Worm (Caenorhabditis elegans) whole organism, L1 larva: ENCODE data around the gene rod-1.
A peak's percentile ranks its signal among the peaks of the same experiment; 100 is the strongest.

Experiments used
- C16A3.4 ChIP-seq: fragments of 150-350 bp; optimal IDR thresholded peaks from 2 replicates; lab custom pipeline; 2014; ENCODE audit warnings: missing biosample characterization, missing genetic modification characterization
- C34B4.2 ChIP-seq: sonication (generic microtip); optimal IDR thresholded peaks from 2 replicates; lab custom pipeline; 2017; ENCODE audit warnings: mild to moderate bottlenecking, missing genetic modification characterization, missing compliant biosample characterization
- aha-1 ChIP-seq: fragments of 150-350 bp; optimal IDR thresholded peaks from 2 replicates; lab custom pipeline; 2014; ENCODE audit warnings: missing biosample characterization, missing genetic modification characterization
- alr-1 ChIP-seq: fragments of 200-800 bp; sonication (Bioruptor generic); optimal IDR thresholded peaks from 2 replicates; lab custom pipeline; 2018; ENCODE audit warnings: borderline replicate concordance, mild to moderate bottlenecking, missing genetic modification characterization, missing compliant biosample characterization
- aly-2 ChIP-seq: fragments of 150-350 bp; optimal IDR thresholded peaks from 2 replicates; lab custom pipeline; 2014; ENCODE audit warnings: missing biosample characterization, missing genetic modification characterization
- ceh-63 ChIP-seq: fragments of 200-800 bp; sonication (Bioruptor generic); optimal IDR thresholded peaks from 2 replicates; lab custom pipeline; 2018; ENCODE audit warnings: mild to moderate bottlenecking, missing genetic modification characterization, missing compliant biosample characterization
- ceh-90 ChIP-seq: sonication (generic microtip); optimal IDR thresholded peaks from 2 replicates; lab custom pipeline; 2016; ENCODE audit warnings: missing genetic modification characterization, missing compliant biosample characterization
- dpl-1 ChIP-seq, 3 experiments: fragments of 150-350 bp in 2 of 3; sonication (generic microtip) in 1 of 3; optimal IDR thresholded peaks; 2 replicates each; lab custom pipeline; 2014 to 2017; ENCODE audit warnings: missing biosample characterization in 3 of 3, missing genetic modification characterization in 3 of 3, missing genetic modification reagents in 3 of 3
- dsc-1 ChIP-seq: sonication (generic microtip); optimal IDR thresholded peaks from 2 replicates; lab custom pipeline; 2016; ENCODE audit warnings: mild to moderate bottlenecking, missing genetic modification characterization, missing compliant biosample characterization
- egl-13 ChIP-seq: sonication (generic microtip); optimal IDR thresholded peaks from 2 replicates; lab custom pipeline; 2016; ENCODE audit warnings: missing genotype, missing genetic modification reagents, missing genetic modification characterization, missing compliant biosample characterization
- elt-2 ChIP-seq: sonication (generic microtip); optimal IDR thresholded peaks from 2 replicates; lab custom pipeline; 2016; ENCODE audit warnings: missing genetic modification characterization, mild to moderate bottlenecking, inconsistent platforms, missing compliant biosample characterization, missing genetic modification reagents
- elt-3 ChIP-seq, 6 experiments: fragments of 150-350 bp in 1 of 6; sonication (generic microtip); optimal IDR thresholded peaks; 2 replicates each; lab custom pipeline; 2017 to 2018; ENCODE audit warnings: missing biosample characterization in 6 of 6, missing genetic modification characterization in 6 of 6, inconsistent platforms in 1 of 6
- ets-5 ChIP-seq: fragments of 200-800 bp; sonication (Bioruptor generic); IDR thresholded peaks from 2 replicates; pipeline ENCODE4 v1.3.6; 2022; ENCODE audit warnings: missing genetic modification characterization, missing compliant biosample characterization
- fkh-8 ChIP-seq: sonication (generic microtip); optimal IDR thresholded peaks from 2 replicates; lab custom pipeline; 2016; ENCODE audit warnings: mild to moderate bottlenecking, missing genetic modification characterization, missing compliant biosample characterization
- fos-1 ChIP-seq: fragments of 150-350 bp; optimal IDR thresholded peaks from 2 replicates; lab custom pipeline; 2014; ENCODE audit warnings: missing biosample characterization, missing genetic modification characterization
- grh-1 ChIP-seq: fragments of 200-800 bp; sonication (Bioruptor generic); IDR thresholded peaks from 2 replicates; pipeline ENCODE4 v1.3.6; 2022; ENCODE audit warnings: missing genetic modification reagents, missing genetic modification characterization, missing compliant biosample characterization
- hpl-2 ChIP-seq: fragments of 150-350 bp; optimal IDR thresholded peaks from 2 replicates; lab custom pipeline; 2014; ENCODE audit warnings: missing biosample characterization, missing genetic modification reagents, missing genetic modification characterization
- isw-1 ChIP-seq: fragments of 200-800 bp; sonication (Bioruptor generic); IDR thresholded peaks from 2 replicates; pipeline ENCODE4 v1.3.6; 2022; ENCODE audit warnings: missing genetic modification characterization, missing compliant biosample characterization
- jun-1 ChIP-seq: fragments of 150-350 bp; optimal IDR thresholded peaks from 2 replicates; lab custom pipeline; 2014; ENCODE audit warnings: missing biosample characterization, missing genetic modification reagents, missing genetic modification characterization
- lin-13 ChIP-seq: fragments of 150-350 bp; optimal IDR thresholded peaks from 2 replicates; lab custom pipeline; 2014; ENCODE audit warnings: missing biosample characterization, missing genetic modification reagents, missing genetic modification characterization
- lin-14 ChIP-seq: fragments of 200-800 bp; sonication (Bioruptor generic); optimal IDR thresholded peaks from 2 replicates; lab custom pipeline; 2018; ENCODE audit warnings: mild to moderate bottlenecking, missing genetic modification characterization, moderate library complexity, missing compliant biosample characterization
- lin-35 ChIP-seq, 2 experiments: fragments of 150-350 bp; optimal IDR thresholded peaks; 2 replicates each; lab custom pipeline; 2014; ENCODE audit warnings: missing biosample characterization in 2 of 2, missing genetic modification characterization in 2 of 2, missing genetic modification reagents in 2 of 2
- lir-3 ChIP-seq: sonication (generic microtip); optimal IDR thresholded peaks from 2 replicates; lab custom pipeline; 2016; ENCODE audit warnings: mild to moderate bottlenecking, missing genetic modification characterization, moderate library complexity, missing compliant biosample characterization; ENCODE audit not compliant: poor library complexity
- lsy-2 ChIP-seq, 2 experiments: fragments of 150-350 bp; optimal IDR thresholded peaks; 2 replicates each; lab custom pipeline; 2014; ENCODE audit warnings: missing biosample characterization in 2 of 2, missing genetic modification characterization in 2 of 2
- mdl-1 ChIP-seq, 2 experiments: fragments of 150-350 bp; optimal IDR thresholded peaks; 2 replicates each; lab custom pipeline; 2014 to 2017; ENCODE audit warnings: missing biosample characterization in 2 of 2, missing genetic modification characterization in 2 of 2, inconsistent platforms in 1 of 2
- mep-1 ChIP-seq: fragments of 150-350 bp; optimal IDR thresholded peaks from 2 replicates; lab custom pipeline; 2014; ENCODE audit warnings: missing biosample characterization, missing genetic modification characterization
- nhr-11 ChIP-seq: fragments of 150-350 bp; optimal IDR thresholded peaks from 2 replicates; lab custom pipeline; 2014; ENCODE audit warnings: missing biosample characterization, missing genetic modification characterization
- nhr-19 ChIP-seq: fragments of 200-800 bp; sonication (Bioruptor generic); conservative IDR thresholded peaks from 2 replicates; pipeline ENCODE4 v1.3.6; 2022; ENCODE audit warnings: missing genetic modification characterization, missing compliant biosample characterization
- nhr-237 ChIP-seq: fragments of 150-350 bp; optimal IDR thresholded peaks from 2 replicates; lab custom pipeline; 2014; ENCODE audit warnings: missing biosample characterization, missing genetic modification characterization
- nhr-28 ChIP-seq: fragments of 150-350 bp; optimal IDR thresholded peaks from 2 replicates; lab custom pipeline; 2014; ENCODE audit warnings: missing biosample characterization, missing genetic modification characterization
- nhr-47 ChIP-seq: sonication (generic microtip); optimal IDR thresholded peaks from 2 replicates; lab custom pipeline; 2016; ENCODE audit warnings: mild to moderate bottlenecking, missing genetic modification characterization, moderate library complexity, missing compliant biosample characterization
- nhr-84 ChIP-seq: sonication (generic microtip); optimal IDR thresholded peaks from 2 replicates; lab custom pipeline; 2017; ENCODE audit warnings: missing biosample characterization, missing genetic modification characterization
- nhr-85 ChIP-seq: sonication (generic microtip); peaks from one replicate; lab custom pipeline; 2016; ENCODE audit warnings: missing genetic modification characterization, inconsistent platforms, missing compliant biosample characterization
- pag-3 ChIP-seq: sonication (generic microtip); optimal IDR thresholded peaks from 2 replicates; lab custom pipeline; 2017; ENCODE audit warnings: missing genetic modification characterization, mild to moderate bottlenecking, missing compliant biosample characterization, antibody characterized with exemption, borderline replicate concordance; ENCODE audit not compliant: insufficient read depth
- pax-3 ChIP-seq: fragments of 200-800 bp; sonication (Bioruptor generic); optimal IDR thresholded peaks from 2 replicates; lab custom pipeline; 2018; ENCODE audit warnings: mild to moderate bottlenecking, missing genetic modification characterization, moderate library complexity, missing compliant biosample characterization
- snpc-4 ChIP-seq: fragments of 150-350 bp; optimal IDR thresholded peaks from 2 replicates; lab custom pipeline; 2014; ENCODE audit warnings: missing biosample characterization, missing genetic modification characterization
- snu-23 ChIP-seq: sonication (generic microtip); optimal IDR thresholded peaks from 2 replicates; lab custom pipeline; 2016; ENCODE audit warnings: missing genetic modification characterization, missing compliant biosample characterization
- sup-37 ChIP-seq: fragments of 200-800 bp; sonication (Bioruptor generic); optimal IDR thresholded peaks from 2 replicates; lab custom pipeline; 2018; ENCODE audit warnings: mild to moderate bottlenecking, missing genetic modification characterization, missing compliant biosample characterization
- swsn-7 ChIP-seq: sonication (generic microtip); optimal IDR thresholded peaks from 2 replicates; lab custom pipeline; 2016; ENCODE audit warnings: missing genetic modification characterization, missing compliant biosample characterization
- tlp-1 ChIP-seq: fragments of 150-350 bp; optimal IDR thresholded peaks from 2 replicates; lab custom pipeline; 2014; ENCODE audit warnings: missing biosample characterization, missing genetic modification characterization
- unc-130 ChIP-seq: fragments of 150-350 bp; optimal IDR thresholded peaks from 2 replicates; lab custom pipeline; 2017; ENCODE audit warnings: missing biosample characterization, missing genetic modification characterization, inconsistent platforms
- unc-30 ChIP-seq: sonication (generic microtip); optimal IDR thresholded peaks from 2 replicates; lab custom pipeline; 2017; ENCODE audit warnings: missing biosample characterization, missing genetic modification characterization
- vab-15 ChIP-seq: sonication (generic microtip); optimal IDR thresholded peaks from 2 replicates; lab custom pipeline; 2017; ENCODE audit warnings: missing genotype, mild to moderate bottlenecking, missing genetic modification characterization, missing compliant biosample characterization
- xbp-1 ChIP-seq: sonication (generic microtip); optimal IDR thresholded peaks from 2 replicates; lab custom pipeline; 2016; ENCODE audit warnings: missing genetic modification characterization, missing compliant biosample characterization
- zag-1 ChIP-seq: fragments of 150-350 bp; optimal IDR thresholded peaks from 2 replicates; lab custom pipeline; 2014; ENCODE audit warnings: missing biosample characterization, missing genetic modification characterization
- zip-4 ChIP-seq: fragments of 200-800 bp; sonication (Bioruptor generic); optimal IDR thresholded peaks from 2 replicates; lab custom pipeline; 2018; ENCODE audit warnings: mild to moderate bottlenecking, missing genetic modification characterization, moderate library complexity, missing compliant biosample characterization
- ztf-4 ChIP-seq: fragments of 150-350 bp; optimal IDR thresholded peaks from 2 replicates; lab custom pipeline; 2014; ENCODE audit warnings: missing biosample characterization, missing genetic modification characterization

rod-1 gene

DNA sequence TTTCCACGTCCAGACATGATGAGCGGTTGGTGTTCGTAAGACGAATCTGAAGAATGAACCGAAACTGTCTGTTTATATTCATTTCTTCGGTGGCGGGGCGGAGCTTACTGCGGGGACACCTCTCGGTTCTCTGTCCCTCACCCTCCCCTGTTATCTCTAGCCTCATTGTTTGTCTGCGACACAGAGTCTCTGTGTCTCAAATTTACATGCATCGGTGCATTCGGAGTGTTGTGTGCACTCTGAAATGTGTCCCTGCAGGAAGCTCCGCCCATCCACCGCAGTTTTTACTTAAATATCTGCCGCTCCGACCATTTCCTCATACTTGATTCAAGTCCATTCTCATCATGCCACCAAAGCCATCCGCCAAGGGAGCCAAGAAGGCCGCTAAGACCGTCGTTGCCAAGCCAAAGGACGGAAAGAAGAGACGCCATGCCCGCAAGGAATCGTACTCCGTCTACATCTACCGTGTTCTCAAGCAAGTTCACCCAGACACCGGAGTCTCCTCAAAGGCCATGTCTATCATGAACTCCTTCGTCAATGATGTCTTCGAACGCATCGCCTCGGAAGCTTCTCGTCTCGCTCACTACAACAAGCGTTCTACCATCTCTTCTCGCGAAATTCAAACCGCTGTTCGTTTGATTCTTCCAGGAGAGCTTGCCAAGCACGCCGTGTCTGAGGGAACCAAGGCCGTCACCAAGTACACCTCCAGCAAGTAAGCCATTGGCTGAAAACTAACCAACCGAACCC, 8.1 kb downstream of the rod-1 start, which contains the start of the genes his-61 and his-62 (continued):
- TF ChIP-seq zag-1 (tag; lab: Kevin White, UChicago) (no peak), dsc-1 (tag; lab: Kevin White, UChicago) (no peak), fos-1 (tag; lab: Kevin White, UChicago) (no peak), pag-3 (no peak), tlp-1 (no peak), elt-3 (tag; optimal IDR thresholded peaks at IDR 0.05; lab: Kevin White, UChicago) (no peak), ceh-90 (tag; lab: Kevin White, UChicago) (no peak), xbp-1 (peak; percentile 36), fkh-8 (peak; percentile 15), snpc-4 (tag; lab: Kevin White, UChicago) (peak; percentile 25), lin-13 (GFP tag; lab: Kevin White, UChicago) (no peak), aha-1 (no peak), zip-4 (GFP tag; lab: Kevin White, UChicago) (no peak)

DNA sequence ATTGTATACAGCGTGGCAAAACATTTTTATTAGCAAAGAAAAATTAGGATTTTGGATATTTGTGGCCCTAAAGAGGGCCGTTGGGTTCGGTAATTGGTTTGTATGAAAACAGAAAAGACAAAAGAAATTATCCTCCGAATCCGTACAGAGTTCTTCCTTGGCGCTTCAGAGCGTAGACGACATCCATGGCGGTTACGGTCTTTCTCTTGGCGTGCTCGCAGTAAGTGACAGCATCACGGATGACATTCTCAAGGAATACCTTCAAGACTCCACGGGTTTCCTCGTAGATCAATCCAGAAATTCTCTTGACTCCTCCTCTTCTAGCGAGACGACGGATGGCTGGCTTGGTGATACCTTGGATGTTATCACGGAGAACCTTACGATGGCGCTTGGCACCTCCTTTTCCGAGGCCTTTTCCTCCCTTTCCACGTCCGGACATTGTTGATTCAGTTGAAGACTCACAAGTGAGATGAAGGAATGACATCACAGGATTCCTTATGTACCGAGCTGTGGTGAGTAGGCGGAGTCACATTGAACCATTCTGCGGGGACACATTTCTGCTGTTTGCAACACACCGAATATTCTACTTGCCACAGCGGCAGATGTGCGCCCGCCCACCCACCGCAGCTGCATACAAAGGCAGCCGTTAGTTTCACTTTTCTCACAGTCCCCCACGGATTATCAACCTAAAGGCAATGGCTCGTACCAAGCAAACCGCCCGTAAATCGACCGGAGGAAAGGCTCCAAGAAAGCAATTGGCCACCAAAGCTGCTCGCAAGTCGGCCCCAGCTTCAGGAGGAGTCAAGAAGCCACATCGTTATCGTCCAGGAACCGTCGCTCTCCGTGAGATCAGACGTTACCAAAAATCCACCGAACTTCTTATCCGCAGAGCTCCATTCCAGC, 9.6 kb downstream of the rod-1 start, which contains the start of the genes his-60 and his-59:
Gene his-60, minus strand, starts transcription at position 439 of the 903 bp plus-strand sequence.
Gene his-59, plus strand, starts transcription at position 696 of the 903 bp plus-strand sequence.
- no peak for TF ChIP-seq nhr-28 (tag; lab: Kevin White, UChicago)
- TF ChIP-seq xbp-1 = peak; percentile 19
- TF ChIP-seq nhr-84 (tag; lab: Kevin White, UChicago) = no peak
- TF ChIP-seq nhr-11 (tag; lab: Kevin White, UChicago) = no peak
- peak; percentile 58 for TF ChIP-seq mep-1 (tag; lab: Kevin White, UChicago)
- no peak for TF ChIP-seq ceh-63 (GFP tag; lab: Kevin White, UChicago)
- no peak for TF ChIP-seq aly-2 (tag; lab: Kevin White, UChicago)
- TF ChIP-seq jun-1 = no peak
- TF ChIP-seq ets-5 (GFP tag; lab: Robert Waterston, UW) = no peak
- TF ChIP-seq zip-4 (GFP tag; lab: Kevin White, UChicago) = no peak
- TF ChIP-seq grh-1 (GFP tag; lab: Robert Waterston, UW) = peak; percentile 47; the same call in 1 of the 2 replicates
- TF ChIP-seq lin-13 (GFP tag; lab: Kevin White, UChicago) = no peak
- no peak for TF ChIP-seq pax-3 (tag; lab: Kevin White, UChicago)
- no peak for TF ChIP-seq hpl-2
- TF ChIP-seq lir-3 (tag; lab: Kevin White, UChicago) = no peak
- no peak for TF ChIP-seq unc-130 (tag; lab: Kevin White, UChicago)
- no peak for TF ChIP-seq C34B4.2 (tag; lab: Kevin White, UChicago)
- peak; percentile 79 for TF ChIP-seq nhr-85 (tag; lab: Kevin White, UChicago)
- TF ChIP-seq sup-37 (GFP tag; lab: Kevin White, UChicago) = no peak
- no peak for TF ChIP-seq dpl-1 (GFP tag; optimal IDR thresholded peaks at IDR 0.05; lab: Kevin White, UChicago)
- no peak for TF ChIP-seq vab-15 (tag; lab: Kevin White, UChicago)
- no peak for TF ChIP-seq unc-30 (tag; lab: Kevin White, UChicago)
- no peak for TF ChIP-seq fos-1 (tag; lab: Kevin White, UChicago)
- TF ChIP-seq alr-1 (tag; lab: Kevin White, UChicago) = no peak
- no peak for TF ChIP-seq ztf-4
- no peak for TF ChIP-seq lsy-2 (tag; optimal IDR thresholded peaks at IDR 0.05; lab: Kevin White, UChicago)
- no peak for TF ChIP-seq nhr-47 (tag; lab: Kevin White, UChicago)
- TF ChIP-seq zag-1 (tag; lab: Kevin White, UChicago) = no peak
- TF ChIP-seq nhr-237 (tag; lab: Kevin White, UChicago) = no peak
- peak; percentile 41 for TF ChIP-seq nhr-19 (GFP tag; lab: Robert Waterston, UW)
- TF ChIP-seq C16A3.4 (tag; lab: Kevin White, UChicago) = peak; percentile 36
- no peak for TF ChIP-seq elt-2 (tag; lab: Kevin White, UChicago)
- no peak for TF ChIP-seq lin-35 (GFP tag; optimal IDR thresholded peaks at IDR 0.05; lab: Kevin White, UChicago)
- peak; percentile 67 for TF ChIP-seq lin-14 (GFP tag; lab: Kevin White, UChicago)
- peak; percentile 68 for TF ChIP-seq swsn-7 (tag; lab: Kevin White, UChicago)
- TF ChIP-seq isw-1 (GFP tag; lab: Robert Waterston, UW) = peak; percentile 7; the same call in 1 of the 2 replicates
- TF ChIP-seq mdl-1 (tag; optimal IDR thresholded peaks at IDR 0.05; lab: Kevin White, UChicago) = no peak
- peak; percentile 55 for TF ChIP-seq snu-23 (GFP tag; lab: Kevin White, UChicago)
- no peak for TF ChIP-seq egl-13 (tag; lab: Kevin White, UChicago)
